Fruit fly (Drosophila melanogaster): ENCODE data around the gene bcd.
A peak's percentile ranks its signal among the peaks of the same experiment; 100 is the strongest.

The bcd gene

DNA sequence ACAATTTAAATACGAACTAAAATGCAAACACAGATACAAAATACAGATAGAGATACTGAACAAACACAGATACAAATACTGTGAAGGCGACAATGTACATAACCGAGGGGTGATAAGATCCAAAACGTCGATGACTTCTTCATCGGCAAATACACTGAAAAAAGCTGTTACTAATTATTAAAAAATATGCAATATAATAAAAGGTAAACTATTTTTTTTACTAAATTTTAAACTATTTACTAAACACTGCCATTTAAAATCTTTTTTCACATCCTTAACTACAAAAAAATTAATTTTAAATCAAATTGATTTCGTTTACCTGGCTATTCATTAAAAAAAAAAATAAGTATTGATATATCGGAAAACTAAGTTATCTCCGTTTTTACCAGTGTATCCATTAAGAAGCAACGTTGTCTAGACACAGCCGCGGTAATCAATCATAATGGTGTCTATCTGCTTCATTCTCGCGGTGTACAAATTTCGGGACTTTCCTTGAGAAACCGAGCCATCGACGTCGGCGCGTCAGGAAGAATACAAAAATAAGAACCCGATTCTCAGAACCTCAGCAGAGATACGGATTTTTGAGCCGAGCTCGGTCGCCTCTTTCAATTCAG, 3.6 kb upstream of the bcd start (continued):
- TF ChIP-seq CG15696 (tag; optimal IDR thresholded peaks at IDR 0.05), result peak; percentile 99
- TF ChIP-seq shn (GFP tag; optimal IDR thresholded peaks at IDR 0.05), result peak; percentile 14
- TF ChIP-seq lola (GFP tag; optimal IDR thresholded peaks at IDR 0.05), result peak in 1 of 3 experiments; percentile 99
- TF ChIP-seq crc (GFP tag; optimal IDR thresholded peaks at IDR 0.05), result no peak
- peak; percentile 50 for TF ChIP-seq kay (GFP tag; optimal IDR thresholded peaks at IDR 0.05)
- TF ChIP-seq aop (GFP tag; IDR thresholded peaks at IDR 0.05), result no peak
- no peak for TF ChIP-seq Taf1 (GFP tag; IDR thresholded peaks at IDR 0.05)
- peak; percentile 90 for TF ChIP-seq az2 (GFP tag; optimal IDR thresholded peaks at IDR 0.05)
- TF ChIP-seq CG15601 (tag; optimal IDR thresholded peaks at IDR 0.05), result peak; percentile 92
- peak; percentile 91 for TF ChIP-seq CG15479 (GFP tag; optimal IDR thresholded peaks at IDR 0.05)
- TF ChIP-seq CG7357 (GFP tag; IDR thresholded peaks at IDR 0.05), result no peak; the same call in 2 of the 3 replicates
- peak; percentile 60 for TF ChIP-seq CG5245 (GFP tag; optimal IDR thresholded peaks at IDR 0.05)
- TF ChIP-seq HHEX (GFP tag; optimal IDR thresholded peaks at IDR 0.05), result peak; percentile 42
- peak; percentile 73; the same call in 1 of the 2 replicates for TF ChIP-seq ranshi (GFP tag; IDR thresholded peaks at IDR 0.05)
- peak; percentile 82 for TF ChIP-seq CG1529 (GFP tag; optimal IDR thresholded peaks at IDR 0.05)
- no peak for TF ChIP-seq fu2 (GFP tag; optimal IDR thresholded peaks at IDR 0.05)
- no peak for TF ChIP-seq Fer1 (GFP tag; optimal IDR thresholded peaks at IDR 0.05)
- no peak for TF ChIP-seq hbn (GFP tag; IDR thresholded peaks at IDR 0.05; ENCODE audit: partially characterized antibody)
- peak; percentile 51 for TF ChIP-seq Mad (GFP tag; optimal IDR thresholded peaks at IDR 0.05)
- no peak for TF ChIP-seq hkb (optimal IDR thresholded peaks at IDR 0.05)
- TF ChIP-seq hkb (GFP tag; IDR thresholded peaks at IDR 0.05), result peak; percentile 59
- peak in 1 of 2 experiments; percentile 76 for TF ChIP-seq Hr78 (GFP tag; optimal IDR thresholded peaks at IDR 0.05)
- peak; percentile 83 for TF ChIP-seq CG30020 (tag; optimal IDR thresholded peaks at IDR 0.05)
- peak; percentile 58 for TF ChIP-seq CG12219 (GFP tag; optimal IDR thresholded peaks at IDR 0.05)
- peak; percentile 12 for TF ChIP-seq HLH54F (GFP tag; optimal IDR thresholded peaks at IDR 0.05)
- TF ChIP-seq CrebB (tag; optimal IDR thresholded peaks at IDR 0.05), result peak; percentile 49
- peak; percentile 94 for TF ChIP-seq Xrp1 (GFP tag; IDR thresholded peaks at IDR 0.05)
- peak; percentile 59 for TF ChIP-seq salm (tag; optimal IDR thresholded peaks at IDR 0.05)
- peak; percentile 89 for TF ChIP-seq CG4820 (GFP tag; optimal IDR thresholded peaks at IDR 0.05)
- TF ChIP-seq CG8765 (GFP tag; IDR thresholded peaks at IDR 0.05), result peak; percentile 73; the same call in 1 of the 2 replicates
- TF ChIP-seq CG17912 (GFP tag; optimal IDR thresholded peaks at IDR 0.05), result peak; percentile 16
- peak; percentile 54; the same call in 1 of the 2 replicates for TF ChIP-seq ro (GFP tag; IDR thresholded peaks at IDR 0.05)
- TF ChIP-seq CG8388 (GFP tag; optimal IDR thresholded peaks at IDR 0.05), result peak; percentile 95
- peak; percentile 97 for TF ChIP-seq CG31441 (GFP tag; IDR thresholded peaks at IDR 0.05)
- TF ChIP-seq nom (GFP tag; optimal IDR thresholded peaks at IDR 0.05), result no peak
- peak; percentile 58 for TF ChIP-seq Mes4 (GFP tag; optimal IDR thresholded peaks at IDR 0.05)
- TF ChIP-seq Xbp1 (GFP tag; optimal IDR thresholded peaks at IDR 0.05), result peak; percentile 72
- TF ChIP-seq CG12299 (tag; optimal IDR thresholded peaks at IDR 0.05), result peak; percentile 61
- TF ChIP-seq H15 (GFP tag; IDR thresholded peaks at IDR 0.05), result 0 out of 3 replicates have a peak, but pooled peaks have one; percentile 44
- TF ChIP-seq CG9609 (GFP tag; optimal IDR thresholded peaks at IDR 0.05), result peak; percentile 33
- peak; percentile 93 for TF ChIP-seq CG7271 (tag; optimal IDR thresholded peaks at IDR 0.05)
- TF ChIP-seq grn (GFP tag; optimal IDR thresholded peaks at IDR 0.05), result peak; percentile 84
- TF ChIP-seq CG9876 (GFP tag; optimal IDR thresholded peaks at IDR 0.05), result no peak
- TF ChIP-seq Awh (GFP tag; IDR thresholded peaks at IDR 0.05), result peak; percentile 46; the same call in 1 of the 2 replicates
- TF ChIP-seq Hr51 (GFP tag; optimal IDR thresholded peaks at IDR 0.05), result peak; percentile 65 to 75
- TF ChIP-seq tna (GFP tag; IDR thresholded peaks at IDR 0.05; ENCODE audit: partially characterized antibody), result no peak
- peak; percentile 17 for TF ChIP-seq Jarid2 (GFP tag; optimal IDR thresholded peaks at IDR 0.05)
- TF ChIP-seq Doc3 (GFP tag; IDR thresholded peaks at IDR 0.05; ENCODE audit: partially characterized antibody), result no peak
- TF ChIP-seq cg (GFP tag; optimal IDR thresholded peaks at IDR 0.05), result peak; percentile 64
- no peak for TF ChIP-seq CTCF (GFP tag; optimal IDR thresholded peaks at IDR 0.05)

Data from whole organism, embryonic.